Worm (Caenorhabditis elegans): Measurements from ENCODE around the gene affl-2.
A peak's percentile ranks its signal among the peaks of the same experiment; 100 is the strongest.

affl-2 gene

ce11 chrIII:400898-401297 lies 33.8 kb upstream of the affl-2 start (continued):
- TF ChIP-seq nhr-19 (GFP tag; conservative IDR thresholded peaks at IDR 0.05) (no peak), elt-3 (tag; optimal IDR thresholded peaks at IDR 0.05) (peak in 1 of 6 experiments; percentile 16), efl-3 (GFP tag; optimal IDR thresholded peaks at IDR 0.05) (no peak)

- TF ChIP-seq nhr-90 (tag; optimal IDR thresholded peaks at IDR 0.05; ENCODE audit: poor library complexity), result no peak
- TF ChIP-seq lin-35 (GFP tag; optimal IDR thresholded peaks at IDR 0.05), result peak in 1 of 2 experiments; percentile 63
- TF ChIP-seq lsy-2 (tag; optimal IDR thresholded peaks at IDR 0.05), result no peak
- TF ChIP-seq hpl-2 (GFP tag; optimal IDR thresholded peaks at IDR 0.05), result no peak
- TF ChIP-seq nhr-20 (tag; optimal IDR thresholded peaks at IDR 0.05), result peak; percentile 48
- peak; percentile 64 for TF ChIP-seq nhr-85 (tag)
- TF ChIP-seq C16A3.4 (tag; optimal IDR thresholded peaks at IDR 0.05), result no peak
- no peak for TF ChIP-seq unc-86 (tag; optimal IDR thresholded peaks at IDR 0.05)
- TF ChIP-seq nhr-71 (tag; optimal IDR thresholded peaks at IDR 0.05), result peak; percentile 37
- TF ChIP-seq blmp-1 (tag; optimal IDR thresholded peaks at IDR 0.05), result peak; percentile 43
- peak; percentile 48 for TF ChIP-seq snu-23 (GFP tag; optimal IDR thresholded peaks at IDR 0.05)
- peak in 1 of 2 experiments; percentile 49 for TF ChIP-seq mdl-1 (tag; optimal IDR thresholded peaks at IDR 0.05)
- TF ChIP-seq elt-3 (tag; optimal IDR thresholded peaks at IDR 0.05), result peak in 1 of 6 experiments; percentile 63
- TF ChIP-seq egl-27 (tag; optimal IDR thresholded peaks at IDR 0.05), result no peak
Observed at ce11 chrIII:402168-402813, 32.4 kb upstream of the affl-2 start, which contains the start of the genes Y55B1BL.1 and Y55B1BL.2. TSS of gene Y55B1BL.1 (plus strand) at chrIII:402384. TSS of gene Y55B1BL.2 (plus strand) at chrIII:402763.

ce11 chrIII:415331-415775 lies 19.3 kb upstream of the affl-2 start:
- TF ChIP-seq nhr-19 (GFP tag; conservative IDR thresholded peaks at IDR 0.05), result peak; percentile 57
- peak; percentile 64 for TF ChIP-seq unc-98 (GFP tag; IDR thresholded peaks at IDR 0.05)
- peak; percentile 67; the same call in 1 of the 2 replicates for TF ChIP-seq mab-9 (GFP tag; IDR thresholded peaks at IDR 0.05)
- peak; percentile 96; the same call in 1 of the 2 replicates for TF ChIP-seq ets-5 (GFP tag; IDR thresholded peaks at IDR 0.05)
- TF ChIP-seq grh-1 (GFP tag; IDR thresholded peaks at IDR 0.05), result peak; percentile 51; the same call in 1 of the 2 replicates

DNA sequence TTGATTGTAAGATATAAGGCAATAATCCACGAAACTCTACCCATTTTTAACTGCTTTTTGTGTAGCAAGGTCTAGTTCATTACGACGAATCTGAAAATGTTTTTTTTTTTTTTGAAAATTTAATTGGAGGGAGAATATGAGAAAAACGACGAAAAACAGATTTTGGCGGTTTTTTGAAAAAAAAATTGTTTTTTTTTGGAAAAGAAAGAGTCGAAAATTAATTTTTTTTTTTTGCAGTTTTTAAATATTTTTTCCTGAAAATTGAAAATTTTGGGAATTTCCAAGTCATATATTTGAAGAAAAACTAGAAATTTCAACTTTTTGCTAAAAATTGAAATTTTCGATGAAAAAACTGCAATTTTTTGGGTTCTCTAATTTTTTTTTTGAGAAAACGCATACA lies 16.0 kb upstream of the affl-2 start, which contains the start of gene stim-1:
Gene stim-1 (minus strand): TSS at position 101 of the 400 bp plus-strand sequence.
- TF ChIP-seq sox-4 (tag; optimal IDR thresholded peaks at IDR 0.05) (no peak), F16B12.6 (tag; optimal IDR thresholded peaks at IDR 0.05) (no peak), lsy-2 (tag; optimal IDR thresholded peaks at IDR 0.05) (no peak), mep-1 (tag; optimal IDR thresholded peaks at IDR 0.05) (no peak), pqm-1 (tag; optimal IDR thresholded peaks at IDR 0.05) (no peak), nhr-76 (tag; optimal IDR thresholded peaks at IDR 0.05) (no peak), sptf-1 (tag; optimal IDR thresholded peaks at IDR 0.05) (no peak), dpl-1 (GFP tag; optimal IDR thresholded peaks at IDR 0.05) (no peak), alr-1 (tag; optimal IDR thresholded peaks at IDR 0.05; ENCODE audit: borderline replicate concordance) (no peak), ama-1 (optimal IDR thresholded peaks at IDR 0.05) (no peak), fkh-10 (GFP tag; optimal IDR thresholded peaks at IDR 0.05) (no peak), aly-2 (tag; optimal IDR thresholded peaks at IDR 0.05) (no peak), mab-9 (GFP tag; IDR thresholded peaks at IDR 0.05) (no peak), nhr-47 (tag; optimal IDR thresholded peaks at IDR 0.05) (no peak), elt-2 (tag; optimal IDR thresholded peaks at IDR 0.05) (no peak), pax-3 (tag; optimal IDR thresholded peaks at IDR 0.05) (no peak), elt-3 (tag; optimal IDR thresholded peaks at IDR 0.05) (no peak)

DNA sequence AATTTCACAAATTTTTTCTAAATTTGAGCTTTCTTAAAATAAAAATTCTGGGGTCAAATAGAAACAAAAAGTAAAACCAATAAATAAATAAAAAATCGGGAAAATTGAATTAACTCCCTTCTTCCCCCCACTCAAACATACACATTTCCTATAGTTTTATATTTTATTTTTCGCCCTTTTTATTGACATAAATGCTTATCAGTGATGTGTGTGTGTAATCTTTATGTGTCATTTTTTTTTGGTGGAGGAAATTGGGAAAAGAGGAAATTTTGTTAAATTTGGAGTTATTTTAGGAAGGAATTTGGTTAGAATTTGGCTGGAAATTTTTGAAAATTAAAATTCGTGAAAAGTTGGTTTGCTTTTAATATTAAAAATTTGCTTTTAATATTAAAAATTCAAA lies 12.1 kb upstream of the affl-2 start:
- TF ChIP-seq C16A3.4 (tag; optimal IDR thresholded peaks at IDR 0.05) (no peak), isw-1 (GFP tag; IDR thresholded peaks at IDR 0.05) (no peak), hpl-2 (GFP tag; optimal IDR thresholded peaks at IDR 0.05) (no peak), nhr-20 (tag; optimal IDR thresholded peaks at IDR 0.05) (no peak)
